Worm (Caenorhabditis elegans) whole organism, young adult: ENCODE data around the gene F46C5.10.

Experiments used
- die-1 ChIP-seq: sonication (generic microtip); optimal IDR thresholded peaks from 2 replicates; lab custom pipeline; 2016; ENCODE audit warnings: missing genotype, mild to moderate bottlenecking, missing genetic modification characterization, missing compliant biosample characterization
- lsl-1 ChIP-seq: fragments of 200-800 bp; sonication (Bioruptor generic); optimal IDR thresholded peaks from 2 replicates; lab custom pipeline; 2018; ENCODE audit warnings: mild to moderate bottlenecking, missing genetic modification characterization, moderate library complexity, missing compliant biosample characterization
- rpc-1 ChIP-seq, 2 experiments: fragments of 150-350 bp in 1 of 2; sonication (generic microtip) in 1 of 2; optimal IDR thresholded peaks; 2 replicates each; lab custom pipeline; 2014 to 2018; ENCODE audit warnings: missing biosample characterization in 1 of 2, missing genetic modification characterization in 1 of 2, missing genetic modification reagents in 1 of 2, missing genotype in 1 of 2
- snpc-4 ChIP-seq, 5 experiments: fragments of 150-350 bp in 1 of 5; sonication (generic microtip) in 4 of 5; optimal IDR thresholded peaks; 2 replicates each; lab custom pipeline; 2014 to 2018; ENCODE audit warnings: missing genetic modification characterization in 5 of 5, missing biosample characterization in 3 of 5, antibody characterized with exemption in 2 of 5, mild to moderate bottlenecking in 2 of 5, missing compliant biosample characterization in 2 of 5, missing genotype in 2 of 5, moderate library complexity in 2 of 5, missing genetic modification reagents in 1 of 5

- TF ChIP-seq die-1 (tag; lab: Kevin White, UChicago) = no peak
- TF ChIP-seq snpc-4 (GFP tag; optimal IDR thresholded peaks at IDR 0.05; lab: Kevin White, UChicago) = no peak
- no peak for TF ChIP-seq snpc-4 (tag; optimal IDR thresholded peaks at IDR 0.05; lab: Kevin White, UChicago)
- no peak for TF ChIP-seq rpc-1 (optimal IDR thresholded peaks at IDR 0.05; lab: Kevin White, UChicago)
- no peak for TF ChIP-seq rpc-1 (tag; optimal IDR thresholded peaks at IDR 0.05; lab: Kevin White, UChicago)
- no peak for TF ChIP-seq lsl-1 (GFP tag; lab: Kevin White, UChicago)
Measured at ce11 chrII:8821140-8821595, 2.3 kb upstream of the F46C5.10 start, which contains the start of gene F46C5.1.
